Fruit fly (Drosophila melanogaster) whole organism, embryonic: ENCODE results near the gene CG32713.
A peak's percentile ranks its signal among the peaks of the same experiment; 100 is the strongest.

ENCODE experiments used
- Atf-2 ChIP-seq: fragments of 200-800 bp; sonication (Bioruptor generic); optimal IDR thresholded peaks from 2 replicates; lab custom pipeline; 2016; ENCODE audit warnings: missing biosample characterization, missing genetic modification characterization
- Awh ChIP-seq: fragments of 200-800 bp; sonication (Bioruptor generic); IDR thresholded peaks from 2 replicates; pipeline ENCODE4, ENCODE4 v1.3.6; 2022; ENCODE audit warnings: missing biosample characterization, missing genetic modification characterization
- C15 ChIP-seq: fragments of 200-800 bp; sonication (Bioruptor generic); IDR thresholded peaks from 3 replicates; pipeline ENCODE4 v1.3.6; 2022; ENCODE audit warnings: missing biosample characterization, missing genetic modification characterization
- CG10431 ChIP-seq: fragments of 200-800 bp; sonication (Bioruptor generic); optimal IDR thresholded peaks from 3 replicates; lab custom pipeline; 2018; ENCODE audit warnings: missing biosample characterization, mild to moderate bottlenecking, missing genetic modification characterization
- CG11456 ChIP-seq: fragments of 200-800 bp; sonication (Bioruptor generic); IDR thresholded peaks from 3 replicates; pipeline ENCODE4 v1.3.6; 2022; ENCODE audit warnings: missing biosample characterization, missing genetic modification characterization
- CG11560 ChIP-seq: fragments of 200-800 bp; sonication (Bioruptor generic); IDR thresholded peaks from 3 replicates; pipeline ENCODE4 v1.3.6; 2022; ENCODE audit warnings: missing biosample characterization, missing genetic modification characterization
- CG14014 ChIP-seq: fragments of 200-800 bp; sonication (Bioruptor generic); IDR thresholded peaks from 2 replicates; pipeline ENCODE4 v1.3.6; 2022; ENCODE audit warnings: missing biosample characterization, missing genetic modification characterization
- CG15696 ChIP-seq: fragments of 200-800 bp; sonication (Bioruptor generic); optimal IDR thresholded peaks from 2 replicates; lab custom pipeline; 2019; ENCODE audit warnings: missing biosample characterization, mild to moderate bottlenecking, missing genetic modification characterization, moderate library complexity
- CG16779 ChIP-seq: fragments of 200-800 bp; sonication (Bioruptor generic); IDR thresholded peaks from 2 replicates; pipeline ENCODE4 v1.3.6; 2022; ENCODE audit warnings: missing biosample characterization, missing genetic modification characterization
- CG17361 ChIP-seq: fragments of 200-800 bp; sonication (Bioruptor generic); IDR thresholded peaks from 3 replicates; pipeline ENCODE4 v1.3.6; 2022; ENCODE audit warnings: missing biosample characterization, missing genetic modification characterization
- CG18476 ChIP-seq: fragments of 200-800 bp; sonication (Bioruptor generic); optimal IDR thresholded peaks from 2 replicates; lab custom pipeline; 2016; ENCODE audit warnings: missing biosample characterization, mild to moderate bottlenecking, missing genetic modification characterization
- CG18599 ChIP-seq: fragments of 200-800 bp; sonication (Bioruptor generic); optimal IDR thresholded peaks from 3 replicates; lab custom pipeline; 2017; ENCODE audit warnings: missing biosample characterization, missing genetic modification characterization, mild to moderate bottlenecking, moderate library complexity, missing genetic modification reagents
- CG34376 ChIP-seq: fragments of 200-800 bp; sonication (Bioruptor generic); optimal IDR thresholded peaks from 2 replicates; lab custom pipeline; 2018; ENCODE audit warnings: missing biosample characterization, mild to moderate bottlenecking, missing genetic modification characterization
- CG4730 ChIP-seq: fragments of 200-800 bp; sonication (Bioruptor generic); IDR thresholded peaks from 2 replicates; pipeline ENCODE4 v1.3.6; 2022; ENCODE audit warnings: missing biosample characterization, missing genetic modification characterization
- CG6654 ChIP-seq: fragments of 200-800 bp; sonication (Bioruptor generic); optimal IDR thresholded peaks from 2 replicates; lab custom pipeline; 2017; ENCODE audit warnings: missing biosample characterization, mild to moderate bottlenecking, missing genetic modification characterization
- CG7372 ChIP-seq: fragments of 200-800 bp; sonication (Bioruptor generic); IDR thresholded peaks from 2 replicates; pipeline ENCODE4 v1.3.6; 2022; ENCODE audit warnings: missing biosample characterization, missing genetic modification characterization
- CG7745 ChIP-seq: fragments of 200-800 bp; sonication (Bioruptor generic); optimal IDR thresholded peaks from 2 replicates; lab custom pipeline; 2018; ENCODE audit warnings: missing biosample characterization, mild to moderate bottlenecking, missing genetic modification characterization, moderate library complexity
- CG9609 ChIP-seq: fragments of 200-800 bp; sonication (Bioruptor generic); optimal IDR thresholded peaks from 3 replicates; lab custom pipeline; 2016; ENCODE audit warnings: missing biosample characterization, missing genetic modification characterization
- D19B ChIP-seq: fragments of 200-800 bp; sonication (Bioruptor generic); optimal IDR thresholded peaks from 2 replicates; lab custom pipeline; 2017; ENCODE audit warnings: missing biosample characterization, mild to moderate bottlenecking, missing genetic modification characterization
- Doc3 ChIP-seq: fragments of 200-800 bp; sonication (Bioruptor generic); IDR thresholded peaks from 3 replicates; pipeline ENCODE4 v1.3.6; 2022; ENCODE audit warnings: missing biosample characterization, missing genetic modification characterization; ENCODE audit not compliant: partially characterized antibody
- Dref ChIP-seq: fragments of 200-800 bp; sonication (Bioruptor generic); IDR thresholded peaks from 2 replicates; pipeline ENCODE4 v1.3.6; 2022; ENCODE audit warnings: missing biosample characterization, missing genetic modification characterization
- HLH4C ChIP-seq: fragments of 200-800 bp; sonication (Bioruptor generic); IDR thresholded peaks from 3 replicates; pipeline ENCODE4 v1.3.6; 2022; ENCODE audit warnings: missing biosample characterization, missing genetic modification characterization; ENCODE audit not compliant: partially characterized antibody
- Hr78 ChIP-seq, 2 experiments: fragments of 200-800 bp in 1 of 2; fragments of >200 bp in 1 of 2; sonication (Bioruptor generic) in 1 of 2; optimal IDR thresholded peaks; 2 replicates each; lab custom pipeline; 2017 to 2019; ENCODE audit warnings: missing biosample characterization in 2 of 2, missing genetic modification characterization in 2 of 2, mild to moderate bottlenecking in 1 of 2, moderate library complexity in 1 of 2
- Jarid2 ChIP-seq: fragments of 200-800 bp; sonication (Bioruptor generic); optimal IDR thresholded peaks from 3 replicates; lab custom pipeline; 2017; ENCODE audit warnings: mild to moderate bottlenecking, missing biosample characterization, missing genetic modification reagents, missing genetic modification characterization
- MTF-1 ChIP-seq: fragments of 200-800 bp; sonication (Bioruptor generic); optimal IDR thresholded peaks from 2 replicates; lab custom pipeline; 2018; ENCODE audit warnings: missing biosample characterization, mild to moderate bottlenecking, missing genetic modification characterization, borderline replicate concordance
- Mad ChIP-seq: fragments of 200-800 bp; sonication (Bioruptor generic); optimal IDR thresholded peaks from 2 replicates; lab custom pipeline; 2016; ENCODE audit warnings: missing biosample characterization, missing genetic modification characterization
- NC2α ChIP-seq: fragments of 200-800 bp; sonication (Bioruptor generic); optimal IDR thresholded peaks from 2 replicates; lab custom pipeline; 2016; ENCODE audit warnings: missing biosample characterization, missing genetic modification characterization
- NC2β ChIP-seq: fragments of 200-800 bp; sonication (Bioruptor generic); optimal IDR thresholded peaks from 2 replicates; lab custom pipeline; 2016; ENCODE audit warnings: missing biosample characterization, missing genetic modification characterization
- Optix ChIP-seq: fragments of 200-800 bp; sonication (Bioruptor generic); IDR thresholded peaks from 3 replicates; pipeline ENCODE4 v1.3.6; 2022; ENCODE audit warnings: missing biosample characterization, missing genetic modification characterization
- PHDP ChIP-seq: fragments of 200-800 bp; sonication (Bioruptor generic); optimal IDR thresholded peaks from 3 replicates; lab custom pipeline; 2018; ENCODE audit warnings: missing biosample characterization, mild to moderate bottlenecking, missing genetic modification characterization, moderate library complexity
- Spps ChIP-seq: fragments of 200-800 bp; sonication (Bioruptor generic); optimal IDR thresholded peaks from 2 replicates; lab custom pipeline; 2018; ENCODE audit warnings: missing biosample characterization, mild to moderate bottlenecking, missing genetic modification characterization
- Xrp1 ChIP-seq: fragments of 200-800 bp; sonication (Bioruptor generic); IDR thresholded peaks from 2 replicates; pipeline ENCODE4 v1.3.6; 2022; ENCODE audit warnings: missing biosample characterization, missing genetic modification characterization
- ara ChIP-seq: fragments of 200-800 bp; sonication (Bioruptor generic); IDR thresholded peaks from 2 replicates; pipeline ENCODE4 v1.3.6; 2022; ENCODE audit warnings: missing biosample characterization, missing genetic modification characterization
- ase ChIP-seq: fragments of 200-800 bp; sonication (Bioruptor generic); IDR thresholded peaks from 3 replicates; pipeline ENCODE4 v1.3.6; 2022; ENCODE audit warnings: missing biosample characterization, missing genetic modification characterization
- bab2 ChIP-seq: fragments of 200-800 bp; sonication (Bioruptor generic); optimal IDR thresholded peaks from 2 replicates; lab custom pipeline; 2016; ENCODE audit warnings: missing biosample characterization, missing genetic modification characterization
- br ChIP-seq: fragments of >200 bp; optimal IDR thresholded peaks from 2 replicates; lab custom pipeline; 2017
- cg ChIP-seq: fragments of 200-800 bp; sonication (Bioruptor generic); optimal IDR thresholded peaks from 3 replicates; lab custom pipeline; 2019; ENCODE audit warnings: missing biosample characterization, mild to moderate bottlenecking, missing genetic modification characterization, moderate library complexity
- ftz-f1 ChIP-seq: fragments of 200-800 bp; sonication (Bioruptor generic); optimal IDR thresholded peaks from 2 replicates; lab custom pipeline; 2016; ENCODE audit warnings: missing biosample characterization, missing genetic modification characterization
- grn ChIP-seq: fragments of 200-800 bp; sonication (Bioruptor generic); optimal IDR thresholded peaks from 3 replicates; lab custom pipeline; 2017; ENCODE audit warnings: missing biosample characterization, missing genetic modification characterization
- gt ChIP-seq: fragments of 200-800 bp; sonication (Bioruptor generic); IDR thresholded peaks from 2 replicates; pipeline ENCODE4 v1.3.6; 2022; ENCODE audit warnings: missing biosample characterization, missing genetic modification characterization
- lbe ChIP-seq: fragments of 200-800 bp; sonication (Bioruptor generic); optimal IDR thresholded peaks from 2 replicates; lab custom pipeline; 2016; ENCODE audit warnings: missing biosample characterization, mild to moderate bottlenecking, missing genetic modification characterization
- nom ChIP-seq: fragments of 200-800 bp; sonication (Bioruptor generic); optimal IDR thresholded peaks from 2 replicates; lab custom pipeline; 2017; ENCODE audit warnings: missing biosample characterization, missing genetic modification characterization, mild to moderate bottlenecking, moderate library complexity, missing genetic modification reagents
- p53 ChIP-seq: fragments of 200-800 bp; sonication (Bioruptor generic); optimal IDR thresholded peaks from 2 replicates; lab custom pipeline; 2016; ENCODE audit warnings: missing biosample characterization, missing genetic modification characterization
- pnt ChIP-seq: fragments of 200-800 bp; sonication (Bioruptor generic); optimal IDR thresholded peaks from 3 replicates; lab custom pipeline; 2016; ENCODE audit warnings: missing biosample characterization, missing genetic modification characterization
- repo ChIP-seq: fragments of 200-800 bp; sonication (Bioruptor generic); optimal IDR thresholded peaks from 2 replicates; lab custom pipeline; 2016; ENCODE audit warnings: missing biosample characterization, missing genetic modification characterization
- sob ChIP-seq: fragments of 200-800 bp; sonication (Bioruptor generic); IDR thresholded peaks from 2 replicates; pipeline ENCODE4 v1.3.6; 2022; ENCODE audit warnings: missing biosample characterization, missing genetic modification characterization
- tll ChIP-seq, 2 experiments: fragments of 200-800 bp in 1 of 2; fragments of >200 bp in 1 of 2; sonication (Bioruptor generic) in 1 of 2; optimal IDR thresholded peaks; 2 replicates each; lab custom pipeline; 2017 to 2019; ENCODE audit warnings: missing biosample characterization in 2 of 2, missing genetic modification characterization in 2 of 2, mild to moderate bottlenecking in 1 of 2, moderate library complexity in 1 of 2
- toy ChIP-seq: fragments of 200-800 bp; sonication (Bioruptor generic); IDR thresholded peaks from 2 replicates; pipeline ENCODE4 v1.3.6; 2022; ENCODE audit warnings: missing biosample characterization, missing genetic modification characterization
- vnd ChIP-seq: fragments of 200-800 bp; sonication (Bioruptor generic); IDR thresholded peaks from 3 replicates; pipeline ENCODE4 v1.3.6; 2022; ENCODE audit warnings: missing biosample characterization, missing genetic modification characterization; ENCODE audit not compliant: partially characterized antibody
- z ChIP-seq: fragments of 200-800 bp; sonication (Bioruptor generic); IDR thresholded peaks from 3 replicates; pipeline ENCODE4 v1.3.6; 2022; ENCODE audit warnings: missing biosample characterization, missing genetic modification characterization

The CG32713 gene

DNA sequence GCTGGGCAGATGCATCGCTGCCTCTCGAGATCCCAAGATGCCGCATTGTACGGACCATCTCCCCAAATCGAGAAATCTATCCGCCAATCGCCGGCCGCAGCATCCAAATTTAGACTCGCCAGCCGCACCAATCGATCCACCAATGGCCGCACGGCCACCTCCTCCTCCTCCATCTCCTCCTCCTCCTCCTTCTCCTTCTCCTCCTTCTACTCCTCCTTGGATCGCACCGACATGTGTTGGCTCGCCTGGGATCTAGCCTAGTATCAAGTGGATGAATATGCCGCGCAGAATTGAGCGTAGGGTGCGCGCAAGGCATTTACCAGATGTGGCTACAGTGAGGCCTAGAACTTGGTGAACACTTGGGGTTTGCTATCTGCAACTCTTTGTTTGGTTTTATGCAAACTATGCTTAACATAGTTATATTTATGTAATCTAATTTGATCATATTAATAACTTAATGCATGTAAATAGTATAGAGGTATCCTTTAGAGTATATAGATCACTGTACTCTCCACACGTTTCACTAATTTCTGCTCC is 2.3 kb downstream of the CG32713 start, which contains the start of gene org-1 (continued):
- peak; percentile 88 for TF ChIP-seq CG18476 (GFP tag; lab: Kevin White, UChicago)
- TF ChIP-seq CG17361 (GFP tag; lab: Robert Waterston, UW), result peak; percentile 93
- TF ChIP-seq gt, result peak; percentile 96
- TF ChIP-seq CG18599 (GFP tag; lab: Kevin White, UChicago), result peak; percentile 90
- TF ChIP-seq CG34376, result peak; percentile 58
- TF ChIP-seq repo (GFP tag; lab: Kevin White, UChicago), result peak; percentile 62
- TF ChIP-seq ara (GFP tag; lab: Robert Waterston, UW), result peak; percentile 99
- TF ChIP-seq Xrp1 (GFP tag; lab: Robert Waterston, UW), result peak; percentile 98
- TF ChIP-seq CG11560 (tag; lab: Robert Waterston, UW), result peak; percentile 90
- TF ChIP-seq CG15696 (tag; lab: Kevin White, UChicago), result peak; percentile 98
- TF ChIP-seq MTF-1 (GFP tag; lab: Kevin White, UChicago), result peak; percentile 91
- TF ChIP-seq pnt (GFP tag; lab: Kevin White, UChicago), result peak; percentile 92
- TF ChIP-seq D19B (GFP tag; lab: Kevin White, UChicago), result peak; percentile 73
- no peak for TF ChIP-seq ftz-f1 (GFP tag; lab: Kevin White, UChicago)
- peak; percentile 88 for TF ChIP-seq CG10431
- TF ChIP-seq sob, result peak; percentile 96
- peak; percentile 75 for TF ChIP-seq bab2 (GFP tag; lab: Kevin White, UChicago)
- TF ChIP-seq vnd, result no peak
- peak; percentile 98 for TF ChIP-seq Awh (GFP tag; lab: Robert Waterston, UW)
- peak; percentile 95 for TF ChIP-seq C15 (GFP tag; lab: Robert Waterston, UW)
- peak; percentile 33 for TF ChIP-seq NC2α (GFP tag; lab: Kevin White, UChicago)
- TF ChIP-seq CG7372 (GFP tag; lab: Robert Waterston, UW), result peak; percentile 98
- TF ChIP-seq Spps, result peak; percentile 93
- TF ChIP-seq NC2β, result peak; percentile 84
- peak; percentile 82 for TF ChIP-seq z
- peak; percentile 97 for TF ChIP-seq CG11456 (GFP tag; lab: Robert Waterston, UW)
- TF ChIP-seq Hr78 (GFP tag; optimal IDR thresholded peaks at IDR 0.05; lab: Kevin White, UChicago), result peak in 1 of 2 experiments; percentile 77
- TF ChIP-seq br (lab: Kevin White, UChicago), result no peak
- peak; percentile 83 for TF ChIP-seq CG7745 (tag; lab: Kevin White, UChicago)
- peak; percentile 84 for TF ChIP-seq nom
- TF ChIP-seq CG9609, result peak; percentile 65
- peak; percentile 82 for TF ChIP-seq CG16779
- no peak for TF ChIP-seq Doc3
- TF ChIP-seq toy (GFP tag; lab: Robert Waterston, UW), result peak; percentile 95
- TF ChIP-seq lbe (GFP tag; lab: Kevin White, UChicago), result peak; percentile 58
- peak; percentile 51 for TF ChIP-seq grn
- TF ChIP-seq ase (GFP tag; lab: Robert Waterston, UW), result peak; percentile 96
- peak; percentile 80 for TF ChIP-seq Atf-2 (GFP tag; lab: Kevin White, UChicago)
- peak; percentile 85 for TF ChIP-seq CG6654 (GFP tag; lab: Kevin White, UChicago)
- TF ChIP-seq Jarid2 (GFP tag; lab: Kevin White, UChicago), result peak; percentile 73
- peak; percentile 96 for TF ChIP-seq CG14014 (GFP tag; lab: Robert Waterston, UW)
- TF ChIP-seq p53 (GFP tag; lab: Kevin White, UChicago), result no peak
- TF ChIP-seq PHDP (tag; lab: Kevin White, UChicago), result peak; percentile 94
- no peak for TF ChIP-seq HLH4C (GFP tag; lab: Robert Waterston, UW)
- TF ChIP-seq Mad (GFP tag; lab: Kevin White, UChicago), result peak; percentile 79
- TF ChIP-seq Optix (GFP tag; lab: Robert Waterston, UW), result peak; percentile 96
- no peak for TF ChIP-seq cg (GFP tag; lab: Kevin White, UChicago)
- peak; percentile 97 for TF ChIP-seq CG4730
- 0 out of 2 replicates have a peak, but pooled peaks have one; percentile 16 for TF ChIP-seq Dref (GFP tag; lab: Robert Waterston, UW)
- TF ChIP-seq tll (GFP tag; optimal IDR thresholded peaks at IDR 0.05; lab: Kevin White, UChicago), result no peak
